Fruit fly (Drosophila melanogaster) whole organism, wandering third instar larva: ENCODE measurements around the gene sud1.

Experiments
- Abd-B ChIP-seq: fragments of >200 bp; optimal IDR thresholded peaks from 2 replicates; lab custom pipeline; 2017; ENCODE audit warnings: missing biosample characterization, missing genetic modification characterization
- CG32264 ChIP-seq: fragments of 200-800 bp; sonication (Bioruptor generic); optimal IDR thresholded peaks from 2 replicates; lab custom pipeline; 2016; ENCODE audit warnings: missing biosample characterization, missing genetic modification characterization
- CG9705 ChIP-seq: fragments of 200-800 bp; sonication (Bioruptor generic); optimal IDR thresholded peaks from 2 replicates; lab custom pipeline; 2018; ENCODE audit warnings: missing biosample characterization, mild to moderate bottlenecking, missing genetic modification characterization
- CrebA ChIP-seq: fragments of 200-800 bp; sonication (Bioruptor generic); optimal IDR thresholded peaks from 2 replicates; lab custom pipeline; 2016; ENCODE audit warnings: missing biosample characterization, mild to moderate bottlenecking, missing genetic modification characterization, borderline replicate concordance
- Dfd ChIP-seq: fragments of >200 bp; optimal IDR thresholded peaks from 2 replicates; lab custom pipeline; 2017; ENCODE audit warnings: missing biosample characterization, missing genetic modification characterization
- Dif ChIP-seq: fragments of 200-275, 200-300 bp; sonication (Bioruptor generic); optimal IDR thresholded peaks from 2 replicates; lab custom pipeline; 2018; ENCODE audit warnings: missing biosample characterization, missing genetic modification characterization; ENCODE audit not compliant: partially characterized antibody
- GATAd ChIP-seq: sonication (Bioruptor generic); optimal IDR thresholded peaks from 2 replicates; lab custom pipeline; 2016; ENCODE audit warnings: missing biosample characterization, missing genetic modification characterization
- HLH106 ChIP-seq: fragments of 200-800 bp; optimal IDR thresholded peaks from 3 replicates; lab custom pipeline; 2019; ENCODE audit warnings: missing biosample characterization, mild to moderate bottlenecking, missing genetic modification characterization, moderate library complexity
- Hnf4 ChIP-seq: fragments of 200-800 bp; sonication (Bioruptor generic); optimal IDR thresholded peaks from 2 replicates; lab custom pipeline; 2016; ENCODE audit warnings: missing biosample characterization, mild to moderate bottlenecking, missing genetic modification characterization
- Hr78 ChIP-seq: fragments of >200 bp; optimal IDR thresholded peaks from 2 replicates; lab custom pipeline; 2017; ENCODE audit warnings: missing biosample characterization, missing genetic modification characterization
- Hr83 ChIP-seq: fragments of 200-300 bp; sonication (Bioruptor generic); optimal IDR thresholded peaks from 2 replicates; lab custom pipeline; 2016; ENCODE audit warnings: missing biosample characterization, mild to moderate bottlenecking, missing genetic modification characterization, moderate library complexity; ENCODE audit not compliant: poor library complexity, severe bottlenecking
- Jra ChIP-seq: sonication (Bioruptor generic); optimal IDR thresholded peaks from 2 replicates; lab custom pipeline; 2016; ENCODE audit warnings: missing biosample characterization, missing genetic modification characterization
- Mio ChIP-seq: sonication (Bioruptor generic); optimal IDR thresholded peaks from 2 replicates; lab custom pipeline; 2016; ENCODE audit warnings: missing biosample characterization, missing genetic modification characterization
- Myc ChIP-seq: fragments of >200 bp; optimal IDR thresholded peaks from 2 replicates; lab custom pipeline; 2017
- N ChIP-seq: fragments of >200 bp; optimal IDR thresholded peaks from 2 replicates; lab custom pipeline; 2018; ENCODE audit warnings: missing biosample characterization, missing external identifiers, missing genetic modification characterization
- OdsH ChIP-seq: fragments of 200-800 bp; sonication (Bioruptor generic); optimal IDR thresholded peaks from 2 replicates; lab custom pipeline; 2016; ENCODE audit warnings: missing biosample characterization, mild to moderate bottlenecking, missing genetic modification characterization
- Rel ChIP-seq, 2 experiments: fragments of 200-800 bp; sonication (Bioruptor generic) in 1 of 2; optimal IDR thresholded peaks; 2 replicates in 1 of 2; 3 replicates in 1 of 2; lab custom pipeline; 2016 to 2019; ENCODE audit warnings: mild to moderate bottlenecking in 2 of 2, missing biosample characterization in 2 of 2, missing genetic modification characterization in 2 of 2, moderate library complexity in 1 of 2
- Sp1 ChIP-seq: fragments of 200-800 bp; sonication (Bioruptor generic); optimal IDR thresholded peaks from 3 replicates; lab custom pipeline; 2019; ENCODE audit warnings: missing biosample characterization, mild to moderate bottlenecking, missing genetic modification characterization, moderate library complexity
- Vsx2 ChIP-seq: fragments of 200-300, 225-300 bp; sonication (Bioruptor generic); optimal IDR thresholded peaks from 2 replicates; lab custom pipeline; 2018; ENCODE audit warnings: missing biosample characterization, missing genetic modification characterization; ENCODE audit not compliant: partially characterized antibody
- br ChIP-seq: fragments of 200-800 bp; sonication (Bioruptor generic); optimal IDR thresholded peaks from 2 replicates; lab custom pipeline; 2016; ENCODE audit warnings: missing biosample characterization, missing genetic modification characterization
- brk ChIP-seq: fragments of 200-800 bp; sonication (Bioruptor generic); optimal IDR thresholded peaks from 2 replicates; lab custom pipeline; 2016; ENCODE audit warnings: missing biosample characterization, mild to moderate bottlenecking, missing genetic modification characterization
- dl ChIP-seq, 2 experiments: fragments of 175-275, 200-275 bp in 1 of 2; fragments of 200-275 bp in 1 of 2; sonication (Bioruptor generic); optimal IDR thresholded peaks; lab custom pipeline; 2018; ENCODE audit warnings: mild to moderate bottlenecking in 2 of 2, missing biosample characterization in 2 of 2, missing genetic modification characterization in 2 of 2, moderate library complexity in 2 of 2; ENCODE audit not compliant: partially characterized antibody in 2 of 2, insufficient read depth in 1 of 2
- dmrt93B ChIP-seq: fragments of 200-800 bp; sonication (Bioruptor generic); optimal IDR thresholded peaks from 2 replicates; lab custom pipeline; 2018; ENCODE audit warnings: missing biosample characterization, mild to moderate bottlenecking, missing genetic modification characterization
- dsf ChIP-seq: sonication (Bioruptor generic); optimal IDR thresholded peaks from 2 replicates; lab custom pipeline; 2016; ENCODE audit warnings: missing biosample characterization, missing genetic modification characterization, borderline replicate concordance
- ey ChIP-seq: fragments of 200-800 bp; sonication (Bioruptor generic); optimal IDR thresholded peaks from 2 replicates; lab custom pipeline; 2016; ENCODE audit warnings: missing biosample characterization, missing genetic modification characterization
- foxo ChIP-seq, 2 experiments: fragments of 200-800 bp; sonication (Bioruptor generic); optimal IDR thresholded peaks; 2 replicates in 1 of 2; 3 replicates in 1 of 2; lab custom pipeline; 2016 to 2017; ENCODE audit warnings: missing biosample characterization in 2 of 2, missing genetic modification characterization in 2 of 2
- fru ChIP-seq: fragments of 200-800 bp; sonication (Bioruptor generic); optimal IDR thresholded peaks from 3 replicates; lab custom pipeline; 2016; ENCODE audit warnings: missing biosample characterization, mild to moderate bottlenecking, missing genetic modification characterization
- h ChIP-seq: fragments of 200-800 bp; sonication (Bioruptor generic); optimal IDR thresholded peaks from 3 replicates; lab custom pipeline; 2016; ENCODE audit warnings: missing biosample characterization, mild to moderate bottlenecking, missing genetic modification characterization
- jim ChIP-seq: fragments of 175-275, 200-325 bp; sonication (Bioruptor generic); optimal IDR thresholded peaks from 2 replicates; lab custom pipeline; 2016; ENCODE audit warnings: missing biosample characterization, mild to moderate bottlenecking, missing genetic modification characterization
- lola ChIP-seq: fragments of >200 bp; optimal IDR thresholded peaks from 2 replicates; lab custom pipeline; 2017; ENCODE audit warnings: missing biosample characterization, missing genetic modification characterization
- pan ChIP-seq: fragments of >200 bp; optimal IDR thresholded peaks from 2 replicates; lab custom pipeline; 2017
- psq ChIP-seq: fragments of 200-800 bp; sonication (Bioruptor generic); optimal IDR thresholded peaks from 3 replicates; lab custom pipeline; 2017; ENCODE audit warnings: missing biosample characterization, mild to moderate bottlenecking, missing genetic modification characterization, moderate library complexity
- rgr ChIP-seq: fragments of 200-800 bp; sonication (Bioruptor generic); optimal IDR thresholded peaks from 3 replicates; lab custom pipeline; 2016; ENCODE audit warnings: missing biosample characterization, mild to moderate bottlenecking, missing genetic modification characterization
- sage ChIP-seq: fragments of 200-800 bp; sonication (Bioruptor generic); optimal IDR thresholded peaks from 2 replicates; lab custom pipeline; 2016; ENCODE audit warnings: missing biosample characterization, mild to moderate bottlenecking, missing genetic modification characterization
- sv ChIP-seq: fragments of 200-800 bp; sonication (Bioruptor generic); optimal IDR thresholded peaks from 3 replicates; lab custom pipeline; 2016; ENCODE audit warnings: missing biosample characterization, missing genetic modification characterization
- tai ChIP-seq: sonication (Bioruptor generic); optimal IDR thresholded peaks from 2 replicates; lab custom pipeline; 2016; ENCODE audit warnings: missing biosample characterization, missing genetic modification characterization
- usp ChIP-seq: fragments of >200 bp; optimal IDR thresholded peaks from 2 replicates; lab custom pipeline; 2017; ENCODE audit warnings: missing biosample characterization, missing genetic modification characterization
- woc ChIP-seq: sonication (Bioruptor generic); optimal IDR thresholded peaks from 2 replicates; lab custom pipeline; 2016; ENCODE audit warnings: missing biosample characterization, mild to moderate bottlenecking, missing genetic modification characterization

The sud1 gene

DNA sequence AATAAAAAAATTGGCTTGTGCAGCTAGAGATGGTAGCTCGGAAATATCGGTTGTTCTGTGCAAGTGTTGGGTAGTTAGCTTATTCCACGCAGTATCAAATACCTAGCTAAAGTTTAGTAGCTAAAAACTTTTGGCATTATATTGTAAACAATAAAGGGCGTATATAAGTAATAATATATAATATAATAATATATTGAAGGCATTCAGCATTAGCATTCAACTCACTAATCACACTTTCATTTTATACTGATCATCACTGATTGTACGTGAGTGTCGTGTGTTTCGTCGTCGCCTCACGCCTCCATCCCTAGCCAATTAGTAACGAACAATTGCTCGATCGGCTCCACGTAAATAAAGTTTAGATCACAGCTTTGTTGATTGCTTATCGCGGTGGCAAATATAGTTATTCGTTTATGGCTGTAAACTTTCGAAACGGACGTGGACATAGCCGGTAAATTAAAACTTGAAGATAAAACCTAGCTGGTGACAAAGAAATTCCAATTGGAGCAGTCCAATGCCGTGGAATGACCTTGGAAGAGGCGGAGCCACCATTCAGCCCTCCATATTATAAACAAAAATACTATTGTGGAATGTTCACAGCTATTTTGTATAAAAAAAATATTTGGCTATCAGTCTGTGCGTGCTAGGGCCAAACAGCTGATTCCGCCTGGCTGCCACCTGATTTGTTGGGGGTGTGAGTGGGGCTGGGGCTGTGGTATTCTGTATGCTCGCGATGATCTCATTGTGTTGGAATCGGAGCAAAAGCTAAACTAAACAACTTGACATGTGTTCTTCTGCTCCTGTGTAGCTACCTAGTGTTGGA lies at the start of gene sud1, which contains the start of the genes PIG-S and CG11168:
Gene sud1, minus strand, starts transcription at position 51 of the 823 bp plus-strand sequence.
Gene PIG-S, minus strand, starts transcription at position 51 of the 823 bp plus-strand sequence.
Gene CG11168, plus strand, starts transcription at position 293 of the 823 bp plus-strand sequence.
- TF ChIP-seq dsf (no peak), Dfd (GFP tag; lab: Kevin White, UChicago) (no peak), HLH106 (tag; lab: Kevin White, UChicago) (peak; percentile 71), CG32264 (GFP tag; lab: Kevin White, UChicago) (no peak), CG9705 (GFP tag; lab: Kevin White, UChicago) (peak; percentile 47), sage (GFP tag; lab: Kevin White, UChicago) (no peak), OdsH (peak; percentile 30), Mio (GFP tag; lab: Kevin White, UChicago) (no peak), Myc (lab: Kevin White, UChicago) (peak; percentile 97), Dif (no peak), usp (GFP tag; lab: Kevin White, UChicago) (no peak), Hr83 (GFP tag; lab: Kevin White, UChicago) (no peak), Jra (GFP tag; lab: Kevin White, UChicago) (no peak), foxo (GFP tag; optimal IDR thresholded peaks at IDR 0.05; lab: Kevin White, UChicago) (peak in 1 of 2 experiments; percentile 60), Hnf4 (GFP tag; lab: Kevin White, UChicago) (no peak), Vsx2 (GFP tag; lab: Kevin White, UChicago) (no peak), psq (GFP tag; lab: Kevin White, UChicago) (peak; percentile 59), dl (GFP tag; optimal IDR thresholded peaks at IDR 0.05; lab: Kevin White, UChicago; ENCODE audit: insufficient read depth in 1 of 2, partially characterized antibody in 2 of 2) (no peak), woc (peak; percentile 66), Rel (GFP tag; optimal IDR thresholded peaks at IDR 0.05; lab: Kevin White, UChicago) (no peak), Rel (tag; optimal IDR thresholded peaks at IDR 0.05; lab: Kevin White, UChicago) (no peak), ey (peak; percentile 8), Hr78 (GFP tag; lab: Kevin White, UChicago) (no peak), CrebA (GFP tag; lab: Kevin White, UChicago) (no peak), brk (GFP tag; lab: Kevin White, UChicago) (no peak), pan (no peak), Sp1 (GFP tag; lab: Kevin White, UChicago) (no peak), h (GFP tag; lab: Kevin White, UChicago) (no peak), jim (no peak), rgr (peak; percentile 64), lola (GFP tag; lab: Kevin White, UChicago) (no peak), Abd-B (GFP tag; lab: Kevin White, UChicago) (no peak), fru (GFP tag; lab: Kevin White, UChicago) (no peak), tai (GFP tag; lab: Kevin White, UChicago) (no peak), N (no peak), br (no peak), sv (GFP tag; lab: Kevin White, UChicago) (peak; percentile 30), GATAd (GFP tag; lab: Kevin White, UChicago) (no peak), dmrt93B (GFP tag; lab: Kevin White, UChicago) (no peak)

- peak; percentile 9 for TF ChIP-seq woc
- TF ChIP-seq Jra (GFP tag; lab: Kevin White, UChicago), result no peak
- no peak for TF ChIP-seq N
- no peak for TF ChIP-seq Abd-B (GFP tag; lab: Kevin White, UChicago)
Measured at dm6 chr3R:24966578-24966977, 48.9 kb upstream of the sud1 start.
